Worm (Caenorhabditis elegans): Measurements from ENCODE around the gene W02A2.9.

DNA sequence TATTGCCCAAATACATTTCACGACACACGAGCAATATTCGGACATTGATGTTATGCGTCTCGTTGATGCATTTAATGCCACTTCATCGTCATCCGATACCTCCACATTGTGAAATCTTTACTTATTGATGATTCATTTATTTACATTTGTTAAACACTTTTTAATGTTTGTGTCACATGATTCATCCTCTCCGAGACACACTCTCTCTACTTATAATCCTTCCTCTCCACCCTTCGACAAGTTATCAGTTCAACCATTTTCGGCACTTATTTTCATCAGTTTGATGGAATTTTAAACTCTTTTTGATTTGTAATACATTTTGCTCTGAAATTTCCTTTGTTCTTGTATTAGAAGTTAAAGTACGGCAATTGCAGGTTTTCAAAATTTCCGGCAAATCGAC, 1.4 kb upstream of the W02A2.9 start:
- TF ChIP-seq klf-2 (GFP tag; conservative IDR thresholded peaks at IDR 0.05) (no peak), flt-1 (GFP tag; IDR thresholded peaks at IDR 0.05) (no peak), tab-1 (GFP tag; IDR thresholded peaks at IDR 0.05) (no peak)

Measured in whole organism, midembryonic.